Worm (Caenorhabditis elegans) whole organism, L4 larva: Measurements from ENCODE around the gene F53C3.1.

Experiments
- F10B5.3 ChIP-seq: sonication (generic microtip); optimal IDR thresholded peaks from 2 replicates; lab custom pipeline; 2016; ENCODE audit warnings: mild to moderate bottlenecking, missing genetic modification characterization, missing compliant biosample characterization
- R02D3.7 ChIP-seq: fragments of 150-350 bp; sonication (generic microtip); optimal IDR thresholded peaks from 3 replicates; lab custom pipeline; 2014; ENCODE audit warnings: missing biosample characterization, missing genetic modification characterization
- T20F7.1 ChIP-seq: fragments of 200-800 bp; sonication (Bioruptor generic); optimal IDR thresholded peaks from 2 replicates; lab custom pipeline; 2018; ENCODE audit warnings: mild to moderate bottlenecking, missing genetic modification characterization, missing compliant biosample characterization
- T26A8.4 ChIP-seq: fragments of 200-800 bp; sonication (Bioruptor generic); IDR thresholded peaks from 2 replicates; pipeline ENCODE4 v1.3.6; 2022; ENCODE audit warnings: missing genetic modification characterization, missing compliant biosample characterization
- Y105C5A.15 ChIP-seq: fragments of 200-800 bp; sonication (Bioruptor generic); IDR thresholded peaks from 2 replicates; pipeline ENCODE4 v1.3.6; 2022; ENCODE audit warnings: missing genetic modification characterization, missing compliant biosample characterization
- Y5F2A.4 ChIP-seq: fragments of 200-800 bp; sonication (Bioruptor generic); optimal IDR thresholded peaks from 2 replicates; lab custom pipeline; 2018; ENCODE audit warnings: mild to moderate bottlenecking, missing genetic modification characterization, missing compliant biosample characterization
- aha-1 ChIP-seq: fragments of 150-350 bp; peaks from one replicate; lab custom pipeline; 2014; ENCODE audit warnings: missing biosample characterization, missing genetic modification characterization
- ama-1 ChIP-seq: fragments of 150-350 bp; optimal IDR thresholded peaks from 2 replicates; lab custom pipeline; 2014; ENCODE audit warnings: inconsistent platforms, mixed read lengths
- arid-1 ChIP-seq: fragments of 200-800 bp; sonication (Bioruptor generic); conservative IDR thresholded peaks from 2 replicates; pipeline ENCODE4 v1.3.6; 2022; ENCODE audit warnings: missing genetic modification reagents, missing genetic modification characterization, missing compliant biosample characterization
- attf-4 ChIP-seq: sonication (generic microtip); optimal IDR thresholded peaks from 3 replicates; lab custom pipeline; 2017; ENCODE audit warnings: missing biosample characterization, missing genetic modification characterization
- ceh-20 ChIP-seq: fragments of 200-800 bp; sonication (Bioruptor generic); IDR thresholded peaks from 2 replicates; pipeline ENCODE4 v1.3.6; 2022; ENCODE audit warnings: missing genetic modification reagents, missing genetic modification characterization, missing compliant biosample characterization
- ceh-28 ChIP-seq: fragments of 150-350 bp; optimal IDR thresholded peaks from 2 replicates; lab custom pipeline; 2014; ENCODE audit warnings: missing biosample characterization, missing genetic modification reagents, missing genetic modification characterization
- ceh-32 ChIP-seq: sonication (generic microtip); optimal IDR thresholded peaks from 2 replicates; lab custom pipeline; 2016; ENCODE audit warnings: mild to moderate bottlenecking, missing genetic modification characterization, missing compliant biosample characterization; ENCODE audit not compliant: poor library complexity
- ceh-44 ChIP-seq: fragments of 200-800 bp; sonication (Bioruptor generic); IDR thresholded peaks from 2 replicates; pipeline ENCODE4 v1.3.6; 2022; ENCODE audit warnings: missing genetic modification reagents, missing genetic modification characterization, missing compliant biosample characterization
- ces-1 ChIP-seq: fragments of 150-350 bp; sonication (generic microtip); optimal IDR thresholded peaks from 4 replicates; lab custom pipeline; 2014; ENCODE audit warnings: missing biosample characterization, missing genetic modification reagents, missing genetic modification characterization
- cey-2 ChIP-seq: sonication (generic microtip); optimal IDR thresholded peaks from 3 replicates; lab custom pipeline; 2017; ENCODE audit warnings: missing genetic modification characterization, mild to moderate bottlenecking, missing compliant biosample characterization, antibody characterized with exemption, borderline replicate concordance; ENCODE audit not compliant: insufficient read depth
- ctbp-1 ChIP-seq: fragments of 200-800 bp; sonication (Bioruptor generic); IDR thresholded peaks from 2 replicates; pipeline ENCODE4 v1.3.6; 2022; ENCODE audit warnings: missing genetic modification reagents, missing genetic modification characterization, missing compliant biosample characterization
- daf-16 ChIP-seq, 3 experiments: sonication (generic microtip); optimal IDR thresholded peaks; 2 replicates each; lab custom pipeline; 2016 to 2017; ENCODE audit warnings: missing genetic modification characterization in 3 of 3, missing genetic modification reagents in 3 of 3, mild to moderate bottlenecking in 2 of 3, missing compliant biosample characterization in 2 of 3, missing biosample characterization in 1 of 3, moderate library complexity in 1 of 3
- dmd-6 ChIP-seq: fragments of 200-800 bp; sonication (Bioruptor generic); IDR thresholded peaks from 2 replicates; pipeline ENCODE4 v1.3.6; 2022; ENCODE audit warnings: missing genetic modification reagents, missing genetic modification characterization, missing compliant biosample characterization
- dmd-8 ChIP-seq: fragments of 200-800 bp; sonication (Bioruptor generic); IDR thresholded peaks from 2 replicates; pipeline ENCODE4 v1.3.6; 2022; ENCODE audit warnings: missing genetic modification characterization, missing compliant biosample characterization
- dve-1 ChIP-seq: sonication (generic microtip); optimal IDR thresholded peaks from 2 replicates; lab custom pipeline; 2017; ENCODE audit warnings: antibody characterized with exemption, mild to moderate bottlenecking, missing genetic modification characterization, missing compliant biosample characterization; ENCODE audit not compliant: insufficient read depth
- egl-43 ChIP-seq: fragments of 200-800 bp; sonication (Bioruptor generic); IDR thresholded peaks from 2 replicates; pipeline ENCODE4 v1.3.6; 2022; ENCODE audit warnings: missing genetic modification reagents, missing genetic modification characterization, missing compliant biosample characterization
- fkh-10 ChIP-seq: fragments of 150-350 bp; optimal IDR thresholded peaks from 2 replicates; lab custom pipeline; 2014; ENCODE audit warnings: missing biosample characterization, missing genetic modification reagents, missing genetic modification characterization
- gei-8 ChIP-seq: fragments of 200-800 bp; sonication (Bioruptor generic); optimal IDR thresholded peaks from 2 replicates; lab custom pipeline; 2018; ENCODE audit warnings: mild to moderate bottlenecking, missing genetic modification characterization, missing compliant biosample characterization
- hlh-11 ChIP-seq: fragments of 200-800 bp; sonication (Bioruptor generic); optimal IDR thresholded peaks from 2 replicates; lab custom pipeline; 2018; ENCODE audit warnings: mild to moderate bottlenecking, missing genetic modification characterization, missing compliant biosample characterization
- lim-7 ChIP-seq: fragments of 200-800 bp; sonication (Bioruptor generic); IDR thresholded peaks from 2 replicates; pipeline ENCODE4 v1.3.6; 2022; ENCODE audit warnings: missing genetic modification characterization, missing compliant biosample characterization
- lin-39 ChIP-seq: fragments of 150-350 bp; optimal IDR thresholded peaks from 2 replicates; lab custom pipeline; 2014; ENCODE audit warnings: missing biosample characterization, missing genetic modification reagents, missing genetic modification characterization
- lsy-2 ChIP-seq, 2 experiments: fragments of 150-350 bp in 1 of 2; sonication (generic microtip) in 1 of 2; optimal IDR thresholded peaks; 2 replicates each; lab custom pipeline; 2014 to 2017; ENCODE audit warnings: missing biosample characterization in 2 of 2, missing genetic modification characterization in 2 of 2
- madf-9 ChIP-seq: fragments of 200-800 bp; sonication (Bioruptor generic); conservative IDR thresholded peaks from 2 replicates; pipeline ENCODE4 v1.3.6; 2022; ENCODE audit warnings: missing genetic modification reagents, missing genetic modification characterization, missing compliant biosample characterization
- mdl-1 ChIP-seq, 2 experiments: fragments of 150-350 bp in 1 of 2; sonication (generic microtip) in 1 of 2; optimal IDR thresholded peaks; 2 replicates each; lab custom pipeline; 2014 to 2017; ENCODE audit warnings: missing biosample characterization in 2 of 2, missing genetic modification characterization in 2 of 2
- mep-1 ChIP-seq: fragments of 150-350 bp; sonication (generic microtip); optimal IDR thresholded peaks from 3 replicates; lab custom pipeline; 2014; ENCODE audit warnings: missing biosample characterization, missing genetic modification characterization
- mxl-2 ChIP-seq: fragments of 200-800 bp; sonication (Bioruptor generic); conservative IDR thresholded peaks from 2 replicates; pipeline ENCODE4 v1.3.6; 2022; ENCODE audit warnings: missing genetic modification reagents, missing genetic modification characterization, missing compliant biosample characterization
- nhr-102 ChIP-seq: sonication (generic microtip); optimal IDR thresholded peaks from 2 replicates; lab custom pipeline; 2016; ENCODE audit warnings: mild to moderate bottlenecking, missing genetic modification characterization, moderate library complexity, missing compliant biosample characterization
- nhr-11 ChIP-seq: fragments of 150-350 bp; optimal IDR thresholded peaks from 2 replicates; lab custom pipeline; 2014; ENCODE audit warnings: missing biosample characterization, missing genetic modification characterization
- nhr-25 ChIP-seq: sonication (generic microtip); optimal IDR thresholded peaks from 2 replicates; lab custom pipeline; 2017; ENCODE audit warnings: missing genetic modification characterization, mild to moderate bottlenecking, missing compliant biosample characterization, antibody characterized with exemption, moderate library complexity, borderline replicate concordance; ENCODE audit not compliant: insufficient read depth
- nhr-28 ChIP-seq: fragments of 150-350 bp; optimal IDR thresholded peaks from 2 replicates; lab custom pipeline; 2014; ENCODE audit warnings: missing biosample characterization, missing genetic modification characterization
- nhr-76 ChIP-seq: fragments of 150-350 bp; optimal IDR thresholded peaks from 2 replicates; lab custom pipeline; 2014; ENCODE audit warnings: missing biosample characterization, missing genetic modification characterization
- nhr-77 ChIP-seq: fragments of 150-350 bp; optimal IDR thresholded peaks from 2 replicates; lab custom pipeline; 2014; ENCODE audit warnings: missing biosample characterization, missing genetic modification characterization
- php-3 ChIP-seq: fragments of 200-800 bp; sonication (Bioruptor generic); IDR thresholded peaks from 2 replicates; pipeline ENCODE4 v1.3.6; 2022; ENCODE audit warnings: missing genetic modification reagents, missing genetic modification characterization, missing compliant biosample characterization
- pqm-1 ChIP-seq: sonication (generic microtip); optimal IDR thresholded peaks from 2 replicates; lab custom pipeline; 2017; ENCODE audit warnings: missing biosample characterization, missing genetic modification characterization
- skn-1 ChIP-seq: fragments of 150-350 bp; optimal IDR thresholded peaks from 2 replicates; lab custom pipeline; 2014; ENCODE audit warnings: missing biosample characterization, missing genetic modification characterization
- tra-1 ChIP-seq: fragments of 200-800 bp; sonication (Bioruptor generic); IDR thresholded peaks from 2 replicates; pipeline ENCODE4 v1.3.6; 2022; ENCODE audit warnings: missing genetic modification reagents, missing genetic modification characterization, missing compliant biosample characterization
- unc-62 ChIP-seq, 3 experiments: fragments of 150-350 bp in 1 of 3; sonication (generic microtip); optimal IDR thresholded peaks in 2 of 3; peaks in 1 of 3; 1 replicate in 1 of 3; 2 replicates in 2 of 3; lab custom pipeline; 2014 to 2017; ENCODE audit warnings: missing biosample characterization in 3 of 3, missing genetic modification characterization in 3 of 3, missing genetic modification reagents in 3 of 3, missing genotype in 1 of 3
- vab-7 ChIP-seq: fragments of 200-800 bp; sonication (Bioruptor generic); IDR thresholded peaks from 2 replicates; pipeline ENCODE4 v1.3.6; 2022; ENCODE audit warnings: missing genetic modification reagents, missing genetic modification characterization, missing compliant biosample characterization
- zag-1 ChIP-seq: fragments of 150-350 bp; optimal IDR thresholded peaks from 2 replicates; lab custom pipeline; 2014; ENCODE audit warnings: missing biosample characterization, missing genetic modification characterization

Gene F53C3.1

ce11 chrII:3951354-3951753 lies 39.5 kb downstream of the F53C3.1 start (continued):
- TF ChIP-seq ama-1 (lab: Kevin White, UChicago) (peak; percentile 15), nhr-25 (peak; percentile 34), tra-1 (GFP tag; lab: Robert Waterston, UW) (0 out of 2 replicates have a peak, but pooled peaks have one; percentile 36), dmd-6 (peak; percentile 34; the same call in 1 of the 2 replicates)

ce11 chrII:3952368-3952767 lies 40.6 kb downstream of the F53C3.1 start:
- TF ChIP-seq daf-16 (GFP tag; optimal IDR thresholded peaks at IDR 0.05; lab: Kevin White, UChicago) (no peak), daf-16 (tag; optimal IDR thresholded peaks at IDR 0.05; lab: Kevin White, UChicago) (peak; percentile 72), ceh-32 (tag; lab: Kevin White, UChicago) (no peak), unc-62 (GFP tag; optimal IDR thresholded peaks at IDR 0.05 in 1 of 2; lab: Kevin White, UChicago) (peak in 1 of 2 experiments; percentile 60), unc-62 (tag; optimal IDR thresholded peaks at IDR 0.05; lab: Kevin White, UChicago) (no peak), attf-4 (tag; lab: Kevin White, UChicago) (no peak), nhr-28 (tag; lab: Kevin White, UChicago) (peak; percentile 73), dve-1 (tag; lab: Kevin White, UChicago) (peak; percentile 61), aha-1 (tag; lab: Kevin White, UChicago) (peak; percentile 45), mdl-1 (tag; optimal IDR thresholded peaks at IDR 0.05; lab: Kevin White, UChicago) (no peak), nhr-77 (tag; lab: Kevin White, UChicago) (peak; percentile 30), php-3 (GFP tag; lab: Robert Waterston, UW) (no peak), nhr-25 (peak; percentile 49), F10B5.3 (tag; lab: Kevin White, UChicago) (no peak), fkh-10 (no peak), madf-9 (no peak), nhr-11 (tag; lab: Kevin White, UChicago) (peak; percentile 49), T26A8.4 (GFP tag; lab: Robert Waterston, UW) (no peak)
- TF ChIP-seq, all 104 proteins: peak for 8

- peak; percentile 22 for TF ChIP-seq pqm-1
- TF ChIP-seq vab-7 (GFP tag; lab: Robert Waterston, UW) = no peak
- no peak for TF ChIP-seq unc-62 (GFP tag; optimal IDR thresholded peaks at IDR 0.05 in 1 of 2; lab: Kevin White, UChicago)
- TF ChIP-seq unc-62 (tag; optimal IDR thresholded peaks at IDR 0.05; lab: Kevin White, UChicago) = no peak
- TF ChIP-seq arid-1 (GFP tag; lab: Robert Waterston, UW) = no peak
- peak; percentile 26 for TF ChIP-seq hlh-11
- no peak for TF ChIP-seq ceh-32 (tag; lab: Kevin White, UChicago)
- no peak for TF ChIP-seq ceh-44 (GFP tag; lab: Robert Waterston, UW)
- no peak for TF ChIP-seq gei-8 (GFP tag; lab: Kevin White, UChicago)
- peak in 1 of 2 experiments; percentile 47 for TF ChIP-seq lsy-2 (tag; optimal IDR thresholded peaks at IDR 0.05; lab: Kevin White, UChicago)
- TF ChIP-seq nhr-28 (tag; lab: Kevin White, UChicago) = peak; percentile 45
- no peak for TF ChIP-seq F10B5.3 (tag; lab: Kevin White, UChicago)
- no peak for TF ChIP-seq ctbp-1 (GFP tag; lab: Robert Waterston, UW)
- TF ChIP-seq php-3 (GFP tag; lab: Robert Waterston, UW) = peak; percentile 91
- no peak for TF ChIP-seq ceh-28 (tag; lab: Kevin White, UChicago)
- peak; percentile 28; the same call in 1 of the 2 replicates for TF ChIP-seq dmd-6
- peak; percentile 49 for TF ChIP-seq mep-1 (tag; lab: Kevin White, UChicago)
- peak; percentile 77 for TF ChIP-seq dve-1 (tag; lab: Kevin White, UChicago)
- TF ChIP-seq skn-1 (tag; lab: Kevin White, UChicago) = no peak
- no peak for TF ChIP-seq Y105C5A.15 (GFP tag; lab: Robert Waterston, UW)
- no peak for TF ChIP-seq lin-39
- TF ChIP-seq dmd-8 (GFP tag; lab: Robert Waterston, UW) = no peak
- no peak for TF ChIP-seq lim-7 (GFP tag; lab: Robert Waterston, UW)
- no peak for TF ChIP-seq Y5F2A.4
- TF ChIP-seq ces-1 (GFP tag; lab: Kevin White, UChicago) = no peak
- no peak for TF ChIP-seq cey-2 (tag; lab: Kevin White, UChicago)
- TF ChIP-seq R02D3.7 = no peak
- no peak for TF ChIP-seq nhr-76 (tag; lab: Kevin White, UChicago)
- peak; percentile 66 for TF ChIP-seq ceh-20 (GFP tag; lab: Robert Waterston, UW)
- TF ChIP-seq zag-1 = no peak
- TF ChIP-seq egl-43 (GFP tag; lab: Robert Waterston, UW) = no peak
- no peak for TF ChIP-seq T20F7.1 (GFP tag; lab: Kevin White, UChicago)
- TF ChIP-seq mxl-2 (GFP tag; lab: Robert Waterston, UW) = no peak
- TF ChIP-seq nhr-102 (tag; lab: Kevin White, UChicago) = no peak
These were observed 41.2 kb downstream of the F53C3.1 start for ce11 chrII:3952967-3953366.
